Fruit fly (Drosophila melanogaster) whole organism, wandering third instar larva: Measurements from ENCODE around the gene Hr4.
A peak's percentile ranks its signal among the peaks of the same experiment; 100 is the strongest.

Experiments used
- Hnf4 ChIP-seq: fragments of 200-800 bp; sonication (Bioruptor generic); optimal IDR thresholded peaks from 2 replicates; lab custom pipeline; 2016; ENCODE audit warnings: missing biosample characterization, mild to moderate bottlenecking, missing genetic modification characterization
- Hr83 ChIP-seq: fragments of 200-300 bp; sonication (Bioruptor generic); optimal IDR thresholded peaks from 2 replicates; lab custom pipeline; 2016; ENCODE audit warnings: missing biosample characterization, mild to moderate bottlenecking, missing genetic modification characterization, moderate library complexity; ENCODE audit not compliant: poor library complexity, severe bottlenecking
- Jra ChIP-seq: sonication (Bioruptor generic); optimal IDR thresholded peaks from 2 replicates; lab custom pipeline; 2016; ENCODE audit warnings: missing biosample characterization, missing genetic modification characterization
- Mio ChIP-seq: sonication (Bioruptor generic); optimal IDR thresholded peaks from 2 replicates; lab custom pipeline; 2016; ENCODE audit warnings: missing biosample characterization, missing genetic modification characterization
- Myc ChIP-seq: fragments of >200 bp; optimal IDR thresholded peaks from 2 replicates; lab custom pipeline; 2017
- N ChIP-seq: fragments of >200 bp; optimal IDR thresholded peaks from 2 replicates; lab custom pipeline; 2018; ENCODE audit warnings: missing biosample characterization, missing external identifiers, missing genetic modification characterization
- OdsH ChIP-seq: fragments of 200-800 bp; sonication (Bioruptor generic); optimal IDR thresholded peaks from 2 replicates; lab custom pipeline; 2016; ENCODE audit warnings: missing biosample characterization, mild to moderate bottlenecking, missing genetic modification characterization
- fru ChIP-seq: fragments of 200-800 bp; sonication (Bioruptor generic); optimal IDR thresholded peaks from 3 replicates; lab custom pipeline; 2016; ENCODE audit warnings: missing biosample characterization, mild to moderate bottlenecking, missing genetic modification characterization
- pan ChIP-seq: fragments of >200 bp; optimal IDR thresholded peaks from 2 replicates; lab custom pipeline; 2017
- rgr ChIP-seq: fragments of 200-800 bp; sonication (Bioruptor generic); optimal IDR thresholded peaks from 3 replicates; lab custom pipeline; 2016; ENCODE audit warnings: missing biosample characterization, mild to moderate bottlenecking, missing genetic modification characterization
- sage ChIP-seq: fragments of 200-800 bp; sonication (Bioruptor generic); optimal IDR thresholded peaks from 2 replicates; lab custom pipeline; 2016; ENCODE audit warnings: missing biosample characterization, mild to moderate bottlenecking, missing genetic modification characterization
- usp ChIP-seq: fragments of >200 bp; optimal IDR thresholded peaks from 2 replicates; lab custom pipeline; 2017; ENCODE audit warnings: missing biosample characterization, missing genetic modification characterization

DNA sequence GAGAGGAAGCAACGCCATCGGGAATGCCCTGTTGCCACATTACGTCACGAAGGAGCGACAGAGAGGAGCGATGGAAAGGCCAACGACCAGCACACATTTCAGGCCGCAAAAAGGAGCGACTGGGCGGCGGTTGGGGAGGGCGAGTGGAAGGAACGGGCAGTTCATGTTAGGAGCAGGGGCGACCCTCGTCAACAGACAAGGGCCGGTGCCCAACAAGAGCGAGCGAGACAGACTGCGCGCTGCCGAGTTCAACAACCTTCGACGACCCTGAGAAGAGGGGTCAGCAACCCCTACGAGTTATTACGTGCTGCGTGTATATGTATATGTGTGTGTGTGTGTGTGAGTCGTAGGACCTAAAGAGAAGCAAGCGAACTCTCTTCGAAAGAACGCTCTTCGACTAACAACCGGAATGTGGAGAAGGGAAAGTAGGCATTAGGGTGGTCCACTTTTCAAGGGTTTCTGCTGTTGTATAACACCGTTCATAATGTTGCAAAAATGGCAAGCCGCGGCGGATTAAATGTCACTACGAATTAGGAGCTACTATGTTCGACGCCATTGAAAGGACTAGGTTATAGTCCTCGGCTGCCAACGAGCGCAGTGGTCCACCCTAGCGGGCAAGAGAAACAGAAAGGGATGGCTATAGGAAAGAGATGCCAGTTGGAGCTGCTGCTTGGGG is 9.8 kb downstream of the Hr4 start:
- TF ChIP-seq Myc (lab: Kevin White, UChicago): no peak
- TF ChIP-seq usp (GFP tag; lab: Kevin White, UChicago): no peak
- peak; percentile 97 for TF ChIP-seq OdsH (GFP tag; lab: Kevin White, UChicago)
- peak; percentile 96 for TF ChIP-seq sage (GFP tag; lab: Kevin White, UChicago)
- TF ChIP-seq Hr83: peak; percentile 77
- TF ChIP-seq Jra (GFP tag; lab: Kevin White, UChicago): peak; percentile 88
- peak; percentile 91 for TF ChIP-seq Mio
- TF ChIP-seq N: no peak
- peak; percentile 99 for TF ChIP-seq fru (GFP tag; lab: Kevin White, UChicago)
- TF ChIP-seq pan (lab: Kevin White, UChicago): no peak
- peak; percentile 98 for TF ChIP-seq rgr
- TF ChIP-seq Hnf4 (GFP tag; lab: Kevin White, UChicago): peak; percentile 97
